Fruit fly (Drosophila melanogaster): ENCODE measurements around the gene CG31674.

Gene CG31674

DNA sequence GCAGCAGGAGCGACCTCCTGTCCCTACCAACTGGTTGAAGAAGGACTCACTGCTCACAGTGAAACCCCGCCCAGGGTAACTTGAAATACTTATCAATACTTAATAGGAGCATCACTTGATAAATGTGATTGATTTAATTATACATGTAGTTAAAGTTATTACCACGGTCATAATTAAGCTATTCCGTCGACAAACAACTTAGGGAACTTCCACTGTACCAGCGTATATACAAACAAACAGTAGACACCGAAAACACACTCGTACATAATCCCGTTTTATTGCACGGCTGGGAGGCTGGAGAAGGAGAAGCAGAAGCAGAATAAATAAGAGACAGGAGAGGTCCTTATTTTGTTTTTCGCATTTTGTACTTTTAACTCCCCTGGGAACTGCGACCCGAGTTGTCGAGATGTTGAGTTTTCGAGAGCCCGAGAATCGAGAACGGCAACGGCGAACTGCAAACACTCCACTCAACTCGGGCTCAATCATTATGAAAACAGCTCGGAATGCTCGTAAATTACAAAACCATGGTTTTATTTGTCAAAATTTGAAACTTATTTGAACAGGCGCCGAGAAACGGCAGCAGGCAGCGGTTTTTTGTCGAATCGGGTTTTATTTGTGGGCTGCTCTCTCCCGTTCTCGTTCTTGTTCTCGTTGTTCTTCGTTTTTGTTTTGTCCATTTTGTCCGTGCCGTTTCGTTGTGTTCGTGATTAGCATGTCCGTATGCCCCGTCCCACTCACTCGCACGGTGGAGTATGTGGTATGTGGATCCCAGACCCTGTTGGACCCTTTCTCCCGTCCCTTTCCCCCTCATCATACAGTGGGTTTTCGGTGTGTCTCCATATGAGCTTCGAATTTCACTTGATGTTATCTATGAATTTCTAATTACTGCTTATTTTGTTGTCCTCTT, 30.8 kb upstream of the CG31674 start (continued):
- TF ChIP-seq CG11695 (GFP tag; IDR thresholded peaks at IDR 0.05), result peak; percentile 71; the same call in 1 of the 3 replicates
- no peak for TF ChIP-seq TFAM (GFP tag; optimal IDR thresholded peaks at IDR 0.05)
- no peak for TF ChIP-seq CG13287 (GFP tag; IDR thresholded peaks at IDR 0.05; ENCODE audit: partially characterized antibody)
- peak; percentile 84 for TF ChIP-seq zfh2 (GFP tag; optimal IDR thresholded peaks at IDR 0.05)
- peak; percentile 72 for TF ChIP-seq Ada2b (GFP tag; IDR thresholded peaks at IDR 0.05)
- peak; percentile 66 for TF ChIP-seq Bdp1 (GFP tag; optimal IDR thresholded peaks at IDR 0.05)
- peak; percentile 59; the same call in 1 of the 2 replicates for TF ChIP-seq ttk (GFP tag; IDR thresholded peaks at IDR 0.05)
- no peak for TF ChIP-seq ham (GFP tag; IDR thresholded peaks at IDR 0.05)
- TF ChIP-seq Dref (GFP tag; IDR thresholded peaks at IDR 0.05), result no peak
- no peak for TF ChIP-seq cas (GFP tag; IDR thresholded peaks at IDR 0.05)
- TF ChIP-seq Hr39 (optimal IDR thresholded peaks at IDR 0.05), result no peak
- TF ChIP-seq CG17361 (GFP tag; IDR thresholded peaks at IDR 0.05), result peak; percentile 60; the same call in 2 of the 3 replicates
- peak; percentile 31 for TF ChIP-seq CG17802 (tag; optimal IDR thresholded peaks at IDR 0.05)
- TF ChIP-seq CG8290 (GFP tag; optimal IDR thresholded peaks at IDR 0.05), result no peak
- TF ChIP-seq CG8290 (tag; optimal IDR thresholded peaks at IDR 0.05), result peak in 1 of 2 experiments; percentile 96
- peak; percentile 62 for TF ChIP-seq luna (GFP tag; optimal IDR thresholded peaks at IDR 0.05)
- TF ChIP-seq Ets65A (GFP tag), result peak; percentile 96
- no peak for TF ChIP-seq B-H1 (GFP tag; IDR thresholded peaks at IDR 0.05)
- TF ChIP-seq Gug (GFP tag; IDR thresholded peaks at IDR 0.05), result peak; percentile 63; the same call in 3 of the 4 replicates
- peak; percentile 68 for TF ChIP-seq dmrt11E (tag; optimal IDR thresholded peaks at IDR 0.05)
- TF ChIP-seq CG6175 (GFP tag; IDR thresholded peaks at IDR 0.05), result peak; percentile 58; the same call in 1 of the 3 replicates
- TF ChIP-seq run (tag; optimal IDR thresholded peaks at IDR 0.05), result no peak
- TF ChIP-seq CG13894 (tag; optimal IDR thresholded peaks at IDR 0.05), result peak; percentile 94
- TF ChIP-seq cg (GFP tag; optimal IDR thresholded peaks at IDR 0.05), result peak; percentile 44
- peak; percentile 44 for TF ChIP-seq CG4820 (GFP tag; optimal IDR thresholded peaks at IDR 0.05)
- no peak for TF ChIP-seq Tbp (GFP tag; optimal IDR thresholded peaks at IDR 0.05)
- TF ChIP-seq dpn (GFP tag; optimal IDR thresholded peaks at IDR 0.05), result peak; percentile 74 to 83
- peak; percentile 26 for TF ChIP-seq CG2116 (GFP tag; optimal IDR thresholded peaks at IDR 0.05)
- peak; percentile 3 for TF ChIP-seq CG3995 (GFP tag; optimal IDR thresholded peaks at IDR 0.05)
- peak; percentile 85 for TF ChIP-seq Meics (GFP tag; optimal IDR thresholded peaks at IDR 0.05)
- peak; percentile 87 for TF ChIP-seq CG9932 (GFP tag; IDR thresholded peaks at IDR 0.05)
- TF ChIP-seq CG14860 (GFP tag; IDR thresholded peaks at IDR 0.05; ENCODE audit: partially characterized antibody), result no peak
- peak; percentile 53 for TF ChIP-seq CG7987 (GFP tag; optimal IDR thresholded peaks at IDR 0.05)
- TF ChIP-seq gsb (GFP tag; IDR thresholded peaks at IDR 0.05), result peak; percentile 47; the same call in 1 of the 2 replicates
- peak; percentile 46 for TF ChIP-seq CG17568 (GFP tag; optimal IDR thresholded peaks at IDR 0.05)
- TF ChIP-seq chn (GFP tag; optimal IDR thresholded peaks at IDR 0.05), result peak; percentile 52
- peak; percentile 73 for TF ChIP-seq Ptx1 (GFP tag; IDR thresholded peaks at IDR 0.05)
- no peak; the same call in 1 of the 2 replicates for TF ChIP-seq sim (GFP tag; IDR thresholded peaks at IDR 0.05)
- TF ChIP-seq nom (GFP tag; optimal IDR thresholded peaks at IDR 0.05), result peak; percentile 94
- peak; percentile 72 for TF ChIP-seq Aef1 (GFP tag; IDR thresholded peaks at IDR 0.05)
- peak; percentile 62 for TF ChIP-seq ems (GFP tag; optimal IDR thresholded peaks at IDR 0.05)
- peak; percentile 74 for TF ChIP-seq bab2 (GFP tag; optimal IDR thresholded peaks at IDR 0.05)
- peak; percentile 27 for TF ChIP-seq CG3407 (GFP tag; optimal IDR thresholded peaks at IDR 0.05)
- TF ChIP-seq Elba2 (GFP tag; optimal IDR thresholded peaks at IDR 0.05), result no peak
- peak; percentile 63 for TF ChIP-seq Fer2 (tag; optimal IDR thresholded peaks at IDR 0.05)
- peak; percentile 7 for TF ChIP-seq CG6254 (GFP tag; optimal IDR thresholded peaks at IDR 0.05)
- TF ChIP-seq ssp (GFP tag; IDR thresholded peaks at IDR 0.05), result peak; percentile 58; the same call in 1 of the 2 replicates
- peak; percentile 49; the same call in 1 of the 2 replicates for TF ChIP-seq CG16779 (GFP tag; IDR thresholded peaks at IDR 0.05)
- TF ChIP-seq CG10274 (GFP tag; optimal IDR thresholded peaks at IDR 0.05), result peak; percentile 56
- TF ChIP-seq CG10565 (GFP tag; optimal IDR thresholded peaks at IDR 0.05), result no peak

Data from whole organism, embryonic.